Fruit fly (Drosophila melanogaster) whole organism, embryonic: ENCODE measurements around the gene RhoGAP18B.

ENCODE experiments used
- Ada2b ChIP-seq: fragments of 200-800 bp; sonication (Bioruptor generic); IDR thresholded peaks from 2 replicates; pipeline ENCODE4 v1.3.6; 2022; ENCODE audit warnings: missing biosample characterization, missing genetic modification characterization
- Asciz ChIP-seq: fragments of 200-800 bp; sonication (Bioruptor generic); optimal IDR thresholded peaks from 2 replicates; lab custom pipeline; 2017; ENCODE audit warnings: missing biosample characterization, mild to moderate bottlenecking, missing genetic modification characterization, missing genetic modification reagents
- Atf6 ChIP-seq: fragments of 200-800 bp; sonication (Bioruptor generic); IDR thresholded peaks from 2 replicates; pipeline ENCODE4 v1.3.6; 2022; ENCODE audit warnings: missing biosample characterization, missing genetic modification characterization
- BEAF-32 ChIP-seq: fragments of 200-800 bp; sonication (Bioruptor generic); optimal IDR thresholded peaks from 3 replicates; lab custom pipeline; 2017; ENCODE audit warnings: missing biosample characterization, missing genetic modification characterization, mild to moderate bottlenecking, moderate library complexity, missing genetic modification reagents
- CG1024 ChIP-seq: fragments of 200-800 bp; sonication (Bioruptor generic); IDR thresholded peaks from 2 replicates; pipeline ENCODE4 v1.3.6; 2022; ENCODE audit warnings: missing biosample characterization, missing genetic modification characterization
- CG11456 ChIP-seq: fragments of 200-800 bp; sonication (Bioruptor generic); IDR thresholded peaks from 3 replicates; pipeline ENCODE4 v1.3.6; 2022; ENCODE audit warnings: missing biosample characterization, missing genetic modification characterization
- CG17385 ChIP-seq: fragments of 200-800 bp; sonication (Bioruptor generic); optimal IDR thresholded peaks from 3 replicates; lab custom pipeline; 2018; ENCODE audit warnings: missing biosample characterization, mild to moderate bottlenecking, missing genetic modification characterization
- CG17829 ChIP-seq: fragments of 200-800 bp; optimal IDR thresholded peaks from 2 replicates; lab custom pipeline; 2019; ENCODE audit warnings: missing biosample characterization, mild to moderate bottlenecking, missing genetic modification characterization, moderate library complexity
- CG2199 ChIP-seq: fragments of 200-800 bp; sonication (Bioruptor generic); IDR thresholded peaks from 3 replicates; pipeline ENCODE4 v1.3.6; 2022; ENCODE audit warnings: missing biosample characterization, missing genetic modification characterization
- CG2712 ChIP-seq: fragments of 200-800 bp; optimal IDR thresholded peaks from 3 replicates; lab custom pipeline; 2019; ENCODE audit warnings: missing biosample characterization, mild to moderate bottlenecking, missing genetic modification characterization, moderate library complexity
- CG31224 ChIP-seq: fragments of 200-800 bp; sonication (Bioruptor generic); IDR thresholded peaks from 2 replicates; pipeline ENCODE4 v1.3.6; 2022; ENCODE audit warnings: missing biosample characterization, missing genetic modification characterization
- CG4617 ChIP-seq: fragments of 200-800 bp; sonication (Bioruptor generic); optimal IDR thresholded peaks from 3 replicates; lab custom pipeline; 2016; ENCODE audit warnings: missing biosample characterization, missing genetic modification characterization, borderline replicate concordance
- CG4707 ChIP-seq: fragments of 200-800 bp; sonication (Bioruptor generic); optimal IDR thresholded peaks from 2 replicates; lab custom pipeline; 2018; ENCODE audit warnings: missing biosample characterization, mild to moderate bottlenecking, missing genetic modification characterization, moderate library complexity
- CG5245 ChIP-seq: fragments of 200-800 bp; sonication (Bioruptor generic); optimal IDR thresholded peaks from 3 replicates; lab custom pipeline; 2016; ENCODE audit warnings: missing biosample characterization, missing genetic modification characterization
- CG6272 ChIP-seq: fragments of 200-800 bp; sonication (Bioruptor generic); IDR thresholded peaks from 2 replicates; pipeline ENCODE4 v1.3.6; 2022; ENCODE audit warnings: missing biosample characterization, missing genetic modification characterization
- CG6765 ChIP-seq: fragments of 200-800 bp; sonication (Bioruptor generic); optimal IDR thresholded peaks from 3 replicates; lab custom pipeline; 2017; ENCODE audit warnings: missing biosample characterization, mild to moderate bottlenecking, missing genetic modification characterization
- CG7987 ChIP-seq: fragments of 200-800 bp; sonication (Bioruptor generic); optimal IDR thresholded peaks from 2 replicates; lab custom pipeline; 2018; ENCODE audit warnings: missing biosample characterization, mild to moderate bottlenecking, missing genetic modification characterization, moderate library complexity
- CG8924 ChIP-seq: fragments of 200-800 bp; optimal IDR thresholded peaks from 3 replicates; lab custom pipeline; 2019; ENCODE audit warnings: missing biosample characterization, mild to moderate bottlenecking, missing genetic modification characterization, moderate library complexity
- CG8944 ChIP-seq: fragments of 200-800 bp; sonication (Bioruptor generic); optimal IDR thresholded peaks from 3 replicates; lab custom pipeline; 2016; ENCODE audit warnings: missing biosample characterization, missing genetic modification characterization
- Dll ChIP-seq: fragments of 200-800 bp; sonication (Bioruptor generic); IDR thresholded peaks from 4 replicates; pipeline ENCODE4 v1.3.6; 2022; ENCODE audit warnings: missing biosample characterization, missing genetic modification characterization; ENCODE audit not compliant: partially characterized antibody
- Dref ChIP-seq: fragments of 200-800 bp; sonication (Bioruptor generic); IDR thresholded peaks from 2 replicates; pipeline ENCODE4 v1.3.6; 2022; ENCODE audit warnings: missing biosample characterization, missing genetic modification characterization
- E2f2 ChIP-seq: fragments of 200-800 bp; sonication (Bioruptor generic); IDR thresholded peaks from 2 replicates; pipeline ENCODE4 v1.3.6; 2022; ENCODE audit warnings: missing biosample characterization, missing genetic modification characterization
- Fer2 ChIP-seq: fragments of 200-800 bp; sonication (Bioruptor generic); optimal IDR thresholded peaks from 2 replicates; lab custom pipeline; 2018; ENCODE audit warnings: missing biosample characterization, mild to moderate bottlenecking, missing genetic modification characterization, moderate library complexity
- HLH54F ChIP-seq: fragments of 200-800 bp; sonication (Bioruptor generic); optimal IDR thresholded peaks from 3 replicates; lab custom pipeline; 2016; ENCODE audit warnings: missing biosample characterization, missing genetic modification characterization
- MESR4 ChIP-seq: fragments of 200-800 bp; sonication (Bioruptor generic); optimal IDR thresholded peaks from 2 replicates; lab custom pipeline; 2018; ENCODE audit warnings: missing biosample characterization, mild to moderate bottlenecking, missing genetic modification characterization, moderate library complexity
- NC2β ChIP-seq: fragments of 200-800 bp; sonication (Bioruptor generic); optimal IDR thresholded peaks from 2 replicates; lab custom pipeline; 2016; ENCODE audit warnings: missing biosample characterization, missing genetic modification characterization
- NFAT ChIP-seq: fragments of 200-800 bp; sonication (Bioruptor generic); IDR thresholded peaks from 2 replicates; pipeline ENCODE4 v1.3.6; 2022; ENCODE audit warnings: missing biosample characterization, missing genetic modification characterization
- Nf-YB ChIP-seq: fragments of 200-800 bp; sonication (Bioruptor generic); optimal IDR thresholded peaks from 3 replicates; lab custom pipeline; 2019; ENCODE audit warnings: missing biosample characterization, mild to moderate bottlenecking, missing genetic modification characterization, moderate library complexity
- Pdp1 ChIP-seq, 2 experiments: fragments of 200-800 bp; sonication (Bioruptor generic); optimal IDR thresholded peaks; 3 replicates each; lab custom pipeline; 2016; ENCODE audit warnings: missing biosample characterization in 2 of 2, missing genetic modification characterization in 2 of 2, mild to moderate bottlenecking in 1 of 2, moderate library complexity in 1 of 2
- Scr ChIP-seq: fragments of 200-800 bp; sonication (Bioruptor generic); IDR thresholded peaks from 2 replicates; pipeline ENCODE4 v1.3.6; 2022; ENCODE audit warnings: missing biosample characterization, missing genetic modification characterization; ENCODE audit not compliant: partially characterized antibody
- Sry-δ ChIP-seq: fragments of 200-800 bp; sonication (Bioruptor generic); optimal IDR thresholded peaks from 2 replicates; lab custom pipeline; 2016; ENCODE audit warnings: missing biosample characterization, missing genetic modification characterization
- br ChIP-seq: fragments of >200 bp; optimal IDR thresholded peaks from 2 replicates; lab custom pipeline; 2017
- chif ChIP-seq, 2 experiments: fragments of 200-800 bp; sonication (Bioruptor generic); optimal IDR thresholded peaks; 3 replicates each; lab custom pipeline; 2016; ENCODE audit warnings: missing biosample characterization in 2 of 2, missing genetic modification characterization in 2 of 2
- exex ChIP-seq: fragments of 200-800 bp; sonication (Bioruptor generic); optimal IDR thresholded peaks from 4 replicates; lab custom pipeline; 2018; ENCODE audit warnings: missing biosample characterization, mild to moderate bottlenecking, missing genetic modification characterization, moderate library complexity
- gem ChIP-seq: fragments of 200-800 bp; sonication (Bioruptor generic); optimal IDR thresholded peaks from 2 replicates; lab custom pipeline; 2019; ENCODE audit warnings: missing biosample characterization, mild to moderate bottlenecking, missing genetic modification characterization, moderate library complexity
- grau ChIP-seq: fragments of 200-800 bp; optimal IDR thresholded peaks from 3 replicates; lab custom pipeline; 2019; ENCODE audit warnings: missing biosample characterization, mild to moderate bottlenecking, missing genetic modification characterization, moderate library complexity
- insv ChIP-seq, 2 experiments: fragments of 200-800 bp; sonication (Bioruptor generic); optimal IDR thresholded peaks; 3 replicates each; lab custom pipeline; 2016 to 2018; ENCODE audit warnings: missing biosample characterization in 2 of 2, missing genetic modification characterization in 2 of 2
- inv ChIP-seq: fragments of 200-800 bp; sonication (Bioruptor generic); IDR thresholded peaks from 2 replicates; pipeline ENCODE4 v1.3.6; 2022; ENCODE audit warnings: missing biosample characterization, missing genetic modification characterization; ENCODE audit not compliant: partially characterized antibody
- nmo ChIP-seq: fragments of 200-800 bp; sonication (Bioruptor generic); optimal IDR thresholded peaks from 2 replicates; lab custom pipeline; 2018; ENCODE audit warnings: missing biosample characterization, mild to moderate bottlenecking, missing genetic modification characterization, moderate library complexity
- pum ChIP-seq: fragments of 200-800 bp; sonication (Bioruptor generic); optimal IDR thresholded peaks from 2 replicates; lab custom pipeline; 2016; ENCODE audit warnings: missing biosample characterization, missing genetic modification characterization
- ro ChIP-seq: fragments of 200-800 bp; sonication (Bioruptor generic); IDR thresholded peaks from 2 replicates; pipeline ENCODE4 v1.3.6; 2022; ENCODE audit warnings: missing biosample characterization, missing genetic modification characterization
- sd ChIP-seq: fragments of 200-800 bp; sonication (Bioruptor generic); optimal IDR thresholded peaks from 3 replicates; lab custom pipeline; 2018; ENCODE audit warnings: missing biosample characterization, mild to moderate bottlenecking, missing genetic modification characterization, moderate library complexity
- sim ChIP-seq: fragments of 200-800 bp; sonication (Bioruptor generic); IDR thresholded peaks from 2 replicates; pipeline ENCODE4 v1.3.6; 2022; ENCODE audit warnings: missing biosample characterization, missing genetic modification characterization
- slbo ChIP-seq: fragments of 200-800 bp; sonication (Bioruptor generic); IDR thresholded peaks from 2 replicates; pipeline ENCODE4 v1.3.6; 2022; ENCODE audit warnings: missing biosample characterization, missing genetic modification characterization
- slou ChIP-seq: fragments of 200-800 bp; sonication (Bioruptor generic); optimal IDR thresholded peaks from 3 replicates; lab custom pipeline; 2016; ENCODE audit warnings: missing biosample characterization, missing genetic modification characterization
- sug ChIP-seq: fragments of 200-800 bp; optimal IDR thresholded peaks from 2 replicates; lab custom pipeline; 2019; ENCODE audit warnings: missing biosample characterization, mild to moderate bottlenecking, missing genetic modification characterization, moderate library complexity
- toy ChIP-seq: fragments of 200-800 bp; sonication (Bioruptor generic); IDR thresholded peaks from 2 replicates; pipeline ENCODE4 v1.3.6; 2022; ENCODE audit warnings: missing biosample characterization, missing genetic modification characterization
- vnd ChIP-seq: fragments of 200-800 bp; sonication (Bioruptor generic); IDR thresholded peaks from 3 replicates; pipeline ENCODE4 v1.3.6; 2022; ENCODE audit warnings: missing biosample characterization, missing genetic modification characterization; ENCODE audit not compliant: partially characterized antibody
- zen2 ChIP-seq: fragments of 200-800 bp; sonication (Bioruptor generic); IDR thresholded peaks from 3 replicates; pipeline ENCODE4 v1.3.6; 2022; ENCODE audit warnings: missing biosample characterization, missing genetic modification characterization; ENCODE audit not compliant: partially characterized antibody
- zf30C ChIP-seq: fragments of 200-800 bp; sonication (Bioruptor generic); optimal IDR thresholded peaks from 3 replicates; lab custom pipeline; 2018; ENCODE audit warnings: missing biosample characterization, mild to moderate bottlenecking, missing genetic modification characterization

The RhoGAP18B gene

DNA sequence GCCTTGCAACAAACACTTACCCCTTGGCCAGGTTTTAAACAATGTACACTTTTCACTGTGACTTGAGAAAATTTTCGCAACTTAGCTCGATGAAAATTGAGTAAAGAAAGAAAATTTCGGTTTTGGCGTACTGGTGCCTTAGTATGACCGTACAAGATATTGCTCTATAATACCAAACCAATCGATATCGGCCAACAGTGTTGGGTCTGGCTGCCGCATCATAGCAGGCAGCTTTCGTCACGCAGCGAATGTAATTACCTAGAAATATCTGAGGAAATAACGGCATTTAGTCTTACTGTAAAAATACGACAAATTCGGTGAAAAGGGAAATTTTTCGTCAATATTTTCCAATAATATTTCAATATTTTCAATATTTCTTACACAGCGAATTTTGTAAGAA, 41.1 kb upstream of the RhoGAP18B start, which contains the start of gene Ulp1 (continued):
- TF ChIP-seq CG1024, result no peak
- peak; percentile 83 for TF ChIP-seq Dref
- no peak for TF ChIP-seq zf30C
- TF ChIP-seq chif (GFP tag; optimal IDR thresholded peaks at IDR 0.05; lab: Kevin White, UChicago), result peak in 1 of 2 experiments; percentile 48
- TF ChIP-seq CG2199 (GFP tag; lab: Robert Waterston, UW), result 0 out of 3 replicates have a peak, but pooled peaks have one; percentile 9
- TF ChIP-seq zen2 (GFP tag; lab: Robert Waterston, UW), result 0 out of 3 replicates have a peak, but pooled peaks have one; percentile 31
- no peak for TF ChIP-seq ro
- peak in 1 of 2 experiments; percentile 47 for TF ChIP-seq insv (GFP tag; optimal IDR thresholded peaks at IDR 0.05; lab: Kevin White, UChicago)
- TF ChIP-seq Asciz, result no peak
- TF ChIP-seq sug (tag; lab: Kevin White, UChicago), result peak; percentile 30
- TF ChIP-seq CG11456 (GFP tag; lab: Robert Waterston, UW), result 0 out of 3 replicates have a peak, but pooled peaks have one; percentile 59
- no peak for TF ChIP-seq Nf-YB
- TF ChIP-seq nmo, result peak; percentile 36
- no peak for TF ChIP-seq br (lab: Kevin White, UChicago)
- peak; percentile 45 for TF ChIP-seq sd
- peak; percentile 55 for TF ChIP-seq exex (tag; lab: Kevin White, UChicago)
- peak; percentile 41 for TF ChIP-seq CG2712 (tag; lab: Kevin White, UChicago)
- TF ChIP-seq HLH54F (GFP tag; lab: Kevin White, UChicago), result peak; percentile 27
- no peak for TF ChIP-seq CG6765 (GFP tag; lab: Kevin White, UChicago)
- peak; percentile 39 for TF ChIP-seq Scr
- TF ChIP-seq Dll (GFP tag; lab: Robert Waterston, UW), result peak; percentile 43; the same call in 2 of the 4 replicates
- no peak for TF ChIP-seq sim (GFP tag; lab: Robert Waterston, UW)
- TF ChIP-seq CG8924, result peak; percentile 5
- peak; percentile 35 for TF ChIP-seq slou (GFP tag; lab: Kevin White, UChicago)
- peak; percentile 57 for TF ChIP-seq CG17829 (tag; lab: Kevin White, UChicago)
- TF ChIP-seq Sry-δ (GFP tag; lab: Kevin White, UChicago), result peak; percentile 69
- TF ChIP-seq inv, result peak; percentile 9; the same call in 1 of the 2 replicates
- peak; percentile 64 for TF ChIP-seq BEAF-32
- TF ChIP-seq MESR4 (GFP tag; lab: Kevin White, UChicago), result peak; percentile 76
- no peak for TF ChIP-seq pum
- TF ChIP-seq E2f2 (GFP tag; lab: Robert Waterston, UW), result peak; percentile 58
- peak; percentile 28; the same call in 1 of the 2 replicates for TF ChIP-seq slbo (GFP tag; lab: Robert Waterston, UW)
- TF ChIP-seq gem, result no peak
- no peak for TF ChIP-seq CG31224
- TF ChIP-seq CG6272 (GFP tag; lab: Robert Waterston, UW), result no peak
- no peak for TF ChIP-seq CG4707 (GFP tag; lab: Kevin White, UChicago)
- no peak for TF ChIP-seq vnd (GFP tag; lab: Robert Waterston, UW)
- no peak for TF ChIP-seq Ada2b (GFP tag; lab: Robert Waterston, UW)
- TF ChIP-seq Atf6 (GFP tag; lab: Robert Waterston, UW), result 0 out of 2 replicates have a peak, but pooled peaks have one; percentile 33
- TF ChIP-seq grau (tag; lab: Kevin White, UChicago), result peak; percentile 28
- TF ChIP-seq CG4617, result peak; percentile 83
- TF ChIP-seq CG8944, result peak; percentile 28
- TF ChIP-seq NC2β (GFP tag; lab: Kevin White, UChicago), result peak; percentile 2
- TF ChIP-seq Pdp1 (GFP tag; optimal IDR thresholded peaks at IDR 0.05; lab: Kevin White, UChicago), result peak in 1 of 2 experiments; percentile 47
- no peak for TF ChIP-seq CG5245
- no peak for TF ChIP-seq toy (GFP tag; lab: Robert Waterston, UW)
- peak; percentile 2 for TF ChIP-seq CG7987 (GFP tag; lab: Kevin White, UChicago)
- TF ChIP-seq Fer2 (tag; lab: Kevin White, UChicago), result no peak
- peak; percentile 3 for TF ChIP-seq CG17385 (GFP tag; lab: Kevin White, UChicago)
- TF ChIP-seq NFAT (GFP tag; lab: Robert Waterston, UW), result no peak
